Fruit fly (Drosophila melanogaster): ENCODE results near the gene Hr4.

dm6 chrX:2036800-2037488, 95.2 kb downstream of the Hr4 start:
- TF ChIP-seq CG8478 (optimal IDR thresholded peaks at IDR 0.05) (no peak), CTCF (optimal IDR thresholded peaks at IDR 0.05) (no peak)

Data from S2 (cell line).